Worm (Caenorhabditis elegans): ENCODE data around the gene Y45G5AM.9.

ce11 chrV:4204421-4204820, 10.0 kb upstream of the Y45G5AM.9 start, which contains the start of gene H43I07.1:
- TF ChIP-seq tab-1 (GFP tag; IDR thresholded peaks at IDR 0.05) (no peak), flt-1 (GFP tag; IDR thresholded peaks at IDR 0.05) (no peak), med-1 (GFP tag; optimal IDR thresholded peaks at IDR 0.05; ENCODE audit: insufficient read depth) (no peak), ref-1 (GFP tag; conservative IDR thresholded peaks at IDR 0.05) (no peak), T22C8.4 (GFP tag; IDR thresholded peaks at IDR 0.05) (no peak), ztf-29 (GFP tag; IDR thresholded peaks at IDR 0.05) (no peak), cog-1 (tag; optimal IDR thresholded peaks at IDR 0.05) (no peak), klf-2 (GFP tag; conservative IDR thresholded peaks at IDR 0.05) (no peak)

Measured in whole organism, midembryonic.